Worm (Caenorhabditis elegans) whole organism, L4/young adult: ENCODE measurements around the gene Y97E10AR.3.

ENCODE experiments used
- W03F9.2 ChIP-seq: fragments of 150-350 bp; optimal IDR thresholded peaks from 2 replicates; lab custom pipeline; 2014; ENCODE audit warnings: missing biosample characterization, missing genetic modification characterization
- dao-5 ChIP-seq: sonication (generic microtip); optimal IDR thresholded peaks from 2 replicates; lab custom pipeline; 2016; ENCODE audit warnings: missing genotype, missing genetic modification characterization, moderate library complexity, missing compliant biosample characterization
- him-1 ChIP-seq: sonication (generic microtip); optimal IDR thresholded peaks from 2 replicates; lab custom pipeline; 2016; ENCODE audit warnings: missing genotype, missing genetic modification reagents, missing genetic modification characterization, missing compliant biosample characterization

DNA sequence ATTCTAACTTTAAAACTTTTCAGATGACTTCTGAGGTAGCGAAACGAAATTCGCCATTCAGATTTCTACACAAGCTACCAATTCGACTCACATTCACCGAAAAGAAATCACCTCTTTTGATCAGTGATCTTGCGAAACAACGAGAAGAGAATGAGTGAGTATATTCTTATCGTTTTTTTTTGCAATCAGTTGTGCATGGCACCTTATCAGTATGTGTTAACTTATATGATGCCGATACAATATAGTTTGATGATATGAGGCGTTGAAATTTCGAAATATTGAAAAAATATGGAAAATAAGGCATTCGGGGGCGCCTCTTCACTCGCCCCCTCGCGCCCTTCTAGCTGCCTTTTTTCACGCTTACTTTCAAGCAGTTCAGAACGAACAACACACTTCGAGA lies 10.6 kb upstream of the Y97E10AR.3 start:
- TF ChIP-seq him-1 (tag; lab: Kevin White, UChicago) (no peak), dao-5 (tag; lab: Kevin White, UChicago) (no peak), W03F9.2 (tag; lab: Kevin White, UChicago) (no peak)
